Worm (Caenorhabditis elegans) whole organism, early embryonic: ENCODE data around the gene plc-3.

Experiments used
- ama-1 ChIP-seq: fragments of 150-350 bp; optimal IDR thresholded peaks from 2 replicates; lab custom pipeline; 2014
- ets-7 ChIP-seq: sonication (generic microtip); optimal IDR thresholded peaks from 2 replicates; lab custom pipeline; 2016; ENCODE audit warnings: missing genotype, missing genetic modification characterization, missing compliant biosample characterization
- hnd-1 ChIP-seq: sonication (generic microtip); optimal IDR thresholded peaks from 2 replicates; lab custom pipeline; 2016; ENCODE audit warnings: missing genetic modification characterization, missing compliant biosample characterization
- scrt-1 ChIP-seq: fragments of 200-800 bp; sonication (Bioruptor generic); IDR thresholded peaks from 2 replicates; pipeline ENCODE4 v1.3.6; 2022; ENCODE audit warnings: missing genetic modification characterization, missing compliant biosample characterization
- tbx-11 ChIP-seq: fragments of 200-800 bp; sonication (Bioruptor generic); IDR thresholded peaks from 2 replicates; pipeline ENCODE4 v1.3.6; 2022; ENCODE audit warnings: missing genetic modification characterization, missing compliant biosample characterization
- tra-4 ChIP-seq: sonication (generic microtip); optimal IDR thresholded peaks from 2 replicates; lab custom pipeline; 2017; ENCODE audit warnings: missing genetic modification characterization, missing compliant biosample characterization

- TF ChIP-seq scrt-1 (GFP tag; lab: Robert Waterston, UW): no peak
- no peak for TF ChIP-seq ama-1 (lab: Kevin White, UChicago)
- TF ChIP-seq ets-7 (tag; lab: Kevin White, UChicago): no peak
- no peak for TF ChIP-seq tra-4 (tag; lab: Kevin White, UChicago)
- TF ChIP-seq tbx-11 (GFP tag; lab: Robert Waterston, UW): no peak
- TF ChIP-seq hnd-1 (tag; lab: Kevin White, UChicago): no peak
Observed at ce11 chrII:10198486-10198885, 24.2 kb upstream of the plc-3 start.
